Worm (Caenorhabditis elegans): ENCODE measurements around the gene lin-33.

DNA sequence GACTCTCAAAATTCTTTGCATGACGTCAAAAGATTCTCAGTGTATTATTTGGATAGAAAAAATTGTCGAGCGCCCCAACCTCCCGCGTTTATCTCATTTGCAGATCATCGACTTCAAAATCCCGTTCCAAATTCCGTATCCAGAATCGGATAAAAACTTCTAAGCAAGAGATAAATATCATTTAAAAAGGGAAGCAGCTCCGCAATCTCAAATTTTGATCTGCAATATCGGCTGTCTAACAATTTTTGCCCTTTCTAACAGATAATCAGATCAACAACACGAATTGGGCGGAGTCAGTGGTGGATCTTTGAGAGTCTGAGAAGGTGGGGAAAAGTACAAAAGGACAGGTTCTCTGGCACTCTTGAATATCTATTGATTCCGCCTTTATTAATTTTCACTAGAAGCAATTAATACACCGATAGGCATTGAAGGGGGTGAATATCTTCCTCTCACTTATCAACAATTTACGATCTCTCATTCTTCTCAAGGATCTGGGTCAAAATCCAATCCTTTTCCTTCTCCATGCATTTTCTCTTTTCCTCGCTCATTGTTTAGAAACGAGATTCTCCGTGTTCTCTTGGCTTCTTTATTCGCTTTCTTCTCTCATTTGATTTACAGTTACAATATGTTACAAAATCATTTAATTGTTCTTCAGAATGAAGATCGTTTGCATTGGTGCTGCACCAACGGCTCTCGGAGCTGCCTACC is 45.1 kb upstream of the lin-33 start, which contains the start of gene glf-1:
- TF ChIP-seq dmd-6 (GFP tag; IDR thresholded peaks at IDR 0.05), result no peak
- no peak for TF ChIP-seq hif-1 (tag; optimal IDR thresholded peaks at IDR 0.05)
- TF ChIP-seq daf-12 (tag; optimal IDR thresholded peaks at IDR 0.05), result no peak
- TF ChIP-seq pqm-1 (tag; optimal IDR thresholded peaks at IDR 0.05), result no peak
- TF ChIP-seq aha-1 (tag), result no peak
- no peak for TF ChIP-seq unc-130 (GFP tag; optimal IDR thresholded peaks at IDR 0.05)
- no peak for TF ChIP-seq Y105C5A.15 (GFP tag; IDR thresholded peaks at IDR 0.05)
